Worm (Caenorhabditis elegans): ENCODE results near the gene C29F7.10.
"Not testable (repeated sequence)": the region's sequence is repeated elsewhere in the genome, so short reads cannot be mapped to it uniquely, and the experiment has no call there.

C29F7.10 gene

ce11 chrX:13431388-13431787 lies at the start of gene C29F7.10:
TSS of gene C29F7.10 (minus strand) at chrX:13431488.
- not testable (repeated sequence) for TF ChIP-seq ztf-18 (tag; optimal IDR thresholded peaks at IDR 0.05); attf-6 (GFP tag; IDR thresholded peaks at IDR 0.05); F55B11.4 (tag; optimal IDR thresholded peaks at IDR 0.05; ENCODE audit: borderline replicate concordance, insufficient read depth)

- TF ChIP-seq ceh-91 (GFP tag; IDR thresholded peaks at IDR 0.05) (no peak), F23B12.7 (tag; optimal IDR thresholded peaks at IDR 0.05; ENCODE audit: insufficient read depth) (no peak), T07F8.4 (tag; optimal IDR thresholded peaks at IDR 0.05) (no peak), ccch-3 (GFP tag; optimal IDR thresholded peaks at IDR 0.05) (no peak), ztf-3 (GFP tag; optimal IDR thresholded peaks at IDR 0.05) (no peak), cebp-1 (GFP tag; IDR thresholded peaks at IDR 0.05) (no peak), cebp-1 (tag; optimal IDR thresholded peaks at IDR 0.05) (no peak), ceh-58 (GFP tag; IDR thresholded peaks at IDR 0.05) (no peak), mcd-1 (GFP tag; IDR thresholded peaks at IDR 0.05) (no peak), snpc-1.1 (tag; optimal IDR thresholded peaks at IDR 0.05; ENCODE audit: insufficient read depth) (no peak), efl-1 (GFP tag; optimal IDR thresholded peaks at IDR 0.05) (no peak), ekl-4 (GFP tag; IDR thresholded peaks at IDR 0.05) (no peak), nhr-120 (GFP tag; IDR thresholded peaks at IDR 0.05) (no peak), Y53G8AR.9 (GFP tag; conservative IDR thresholded peaks at IDR 0.05) (no peak), pbrm-1 (GFP tag; IDR thresholded peaks at IDR 0.05) (no peak), ztf-6 (GFP tag; IDR thresholded peaks at IDR 0.05) (no peak), dox-1 (GFP tag; IDR thresholded peaks at IDR 0.05) (no peak), B0035.1 (tag; optimal IDR thresholded peaks at IDR 0.05) (no peak), F33H1.4 (GFP tag; IDR thresholded peaks at IDR 0.05) (no peak), snpc-1.3 (tag; optimal IDR thresholded peaks at IDR 0.05; ENCODE audit: insufficient read depth) (no peak)
Observed at ce11 chrX:13477356-13477755, 46.1 kb upstream of the C29F7.10 start, which contains the start of gene efn-3. TSS of gene efn-3 (minus strand) at chrX:13477456.

- TF ChIP-seq nfya-2 (GFP tag; IDR thresholded peaks at IDR 0.05), result no peak
- no peak for TF ChIP-seq let-607 (tag; optimal IDR thresholded peaks at IDR 0.05)
- TF ChIP-seq egl-44 (GFP tag; IDR thresholded peaks at IDR 0.05), result no peak
- no peak for TF ChIP-seq B0261.1 (tag; optimal IDR thresholded peaks at IDR 0.05)
- TF ChIP-seq unc-62 (GFP tag; optimal IDR thresholded peaks at IDR 0.05), result no peak
- peak; percentile 22 for TF ChIP-seq nhr-80 (tag; optimal IDR thresholded peaks at IDR 0.05)
- no peak for TF ChIP-seq K12H6.12 (tag; optimal IDR thresholded peaks at IDR 0.05)
- no peak for TF ChIP-seq aptf-3 (GFP tag; IDR thresholded peaks at IDR 0.05)
Observed at ce11 chrX:13471855-13472254, 40.6 kb upstream of the C29F7.10 start, which contains the start of gene tre-4. TSS of gene tre-4 (plus strand) at chrX:13472155.

- TF ChIP-seq zfh-2 (GFP tag; conservative IDR thresholded peaks at IDR 0.05) (peak; percentile 90), hsf-1 (GFP tag; IDR thresholded peaks at IDR 0.05) (no peak), hlh-12 (tag; optimal IDR thresholded peaks at IDR 0.05) (no peak), attf-3 (GFP tag; conservative IDR thresholded peaks at IDR 0.05) (no peak), dox-1 (GFP tag; IDR thresholded peaks at IDR 0.05) (no peak), lin-35 (GFP tag; optimal IDR thresholded peaks at IDR 0.05) (no peak), B0261.1 (tag; optimal IDR thresholded peaks at IDR 0.05) (no peak), fkh-3 (tag; optimal IDR thresholded peaks at IDR 0.05) (no peak), ztf-25 (GFP tag; IDR thresholded peaks at IDR 0.05) (no peak), mel-28 (tag; optimal IDR thresholded peaks at IDR 0.05; ENCODE audit: borderline replicate concordance) (no peak), hmg-1.2 (GFP tag; IDR thresholded peaks at IDR 0.05) (no peak), rcor-1 (GFP tag; IDR thresholded peaks at IDR 0.05) (no peak), K12H6.12 (tag; optimal IDR thresholded peaks at IDR 0.05) (no peak), ztf-18 (tag; optimal IDR thresholded peaks at IDR 0.05) (no peak), dpff-1 (tag; optimal IDR thresholded peaks at IDR 0.05) (no peak), nhr-179 (tag; optimal IDR thresholded peaks at IDR 0.05) (peak; percentile 29), lag-1 (GFP tag; IDR thresholded peaks at IDR 0.05) (no peak)
Observed at ce11 chrX:13469907-13470647, 38.8 kb upstream of the C29F7.10 start.

All from whole organism, young adult.